Fruit fly (Drosophila melanogaster): ENCODE measurements around the gene CG43673.

CG43673 gene

DNA sequence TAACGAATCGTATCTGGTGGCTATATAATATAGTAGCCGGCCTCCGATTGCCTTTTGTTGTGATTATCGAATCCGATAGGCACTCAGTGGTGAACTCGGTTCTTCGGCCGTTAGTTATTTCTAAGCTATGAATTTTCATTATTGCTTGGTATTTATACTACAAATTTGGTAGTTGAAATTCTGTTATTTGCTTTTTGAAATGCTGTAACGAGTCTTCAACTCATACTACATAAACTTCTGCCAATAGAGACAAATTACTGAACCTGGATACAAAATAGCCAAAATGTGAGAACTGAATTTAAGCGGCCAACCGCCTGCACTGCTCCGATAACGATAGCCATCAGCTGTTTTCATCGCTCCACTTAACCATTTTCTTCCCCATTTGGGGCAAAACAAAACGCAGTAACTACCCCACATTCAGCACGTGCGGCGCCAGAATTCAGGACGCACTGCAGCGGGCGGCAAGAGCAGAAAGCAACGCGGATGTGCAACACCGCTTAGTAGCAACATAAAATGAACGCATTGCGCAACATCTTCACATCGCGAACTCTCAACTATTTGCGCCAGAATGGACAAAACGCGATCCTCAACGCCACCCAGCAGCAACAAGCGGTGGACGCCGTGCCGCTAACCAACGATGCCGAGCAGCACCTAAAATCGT is 39.9 kb upstream of the CG43673 start, which contains the start of the genes CG11679 and CG8206 (continued):
- peak; percentile 31 for TF ChIP-seq CG13296 (GFP tag; optimal IDR thresholded peaks at IDR 0.05)
- peak; percentile 43 for TF ChIP-seq Meics (GFP tag; optimal IDR thresholded peaks at IDR 0.05)
- TF ChIP-seq CG10543 (GFP tag; optimal IDR thresholded peaks at IDR 0.05): peak; percentile 34
- peak; percentile 5 for TF ChIP-seq CG4617 (GFP tag; optimal IDR thresholded peaks at IDR 0.05; ENCODE audit: borderline replicate concordance)
- TF ChIP-seq E2f2 (GFP tag; IDR thresholded peaks at IDR 0.05): 0 out of 2 replicates have a peak, but pooled peaks have one; percentile 17
- peak; percentile 55 for TF ChIP-seq phol (tag; optimal IDR thresholded peaks at IDR 0.05)
- no peak for TF ChIP-seq Adf1 (GFP tag; IDR thresholded peaks at IDR 0.05)
- peak; percentile 26; the same call in 1 of the 3 replicates for TF ChIP-seq Aef1 (GFP tag; IDR thresholded peaks at IDR 0.05)
- TF ChIP-seq exex (tag; optimal IDR thresholded peaks at IDR 0.05): peak; percentile 26
- no peak for TF ChIP-seq CG7745 (tag; optimal IDR thresholded peaks at IDR 0.05)
- no peak for TF ChIP-seq Bteb2 (GFP tag; optimal IDR thresholded peaks at IDR 0.05)
- TF ChIP-seq eyg (GFP tag; optimal IDR thresholded peaks at IDR 0.05): no peak
- no peak for TF ChIP-seq caup (GFP tag; optimal IDR thresholded peaks at IDR 0.05; ENCODE audit: severe bottlenecking)
- TF ChIP-seq seq (GFP tag; IDR thresholded peaks at IDR 0.05): no peak
- TF ChIP-seq CrebB (tag; optimal IDR thresholded peaks at IDR 0.05): no peak
- TF ChIP-seq bab2 (GFP tag; optimal IDR thresholded peaks at IDR 0.05): peak; percentile 21
- TF ChIP-seq CG13775 (GFP tag; optimal IDR thresholded peaks at IDR 0.05): peak; percentile 37
- TF ChIP-seq Oli (tag; optimal IDR thresholded peaks at IDR 0.05): no peak
- TF ChIP-seq ranshi (GFP tag; IDR thresholded peaks at IDR 0.05): peak; percentile 39; the same call in 1 of the 2 replicates
- peak; percentile 27 for TF ChIP-seq scrt (GFP tag; optimal IDR thresholded peaks at IDR 0.05)
- no peak for TF ChIP-seq Atf6 (GFP tag; IDR thresholded peaks at IDR 0.05)
- TF ChIP-seq Ets97D (GFP tag; optimal IDR thresholded peaks at IDR 0.05): peak; percentile 22
- peak; percentile 23 for TF ChIP-seq CG17829 (tag; optimal IDR thresholded peaks at IDR 0.05)
- peak; percentile 41 for TF ChIP-seq tx (GFP tag; optimal IDR thresholded peaks at IDR 0.05)
- 0 out of 3 replicates have a peak, but pooled peaks have one; percentile 19 for TF ChIP-seq CG7963 (GFP tag; IDR thresholded peaks at IDR 0.05; ENCODE audit: partially characterized antibody)
- no peak for TF ChIP-seq H2.0 (GFP tag; IDR thresholded peaks at IDR 0.05)
- peak; percentile 44 for TF ChIP-seq CG12391 (tag; optimal IDR thresholded peaks at IDR 0.05)
- TF ChIP-seq D19B (GFP tag; optimal IDR thresholded peaks at IDR 0.05): no peak
- peak; percentile 1 for TF ChIP-seq CG15696 (tag; optimal IDR thresholded peaks at IDR 0.05)
- peak; percentile 41; the same call in 1 of the 2 replicates for TF ChIP-seq Xrp1 (GFP tag; IDR thresholded peaks at IDR 0.05)
- peak; percentile 77 for TF ChIP-seq MBD-R2 (GFP tag; IDR thresholded peaks at IDR 0.05)
- TF ChIP-seq CG5953 (GFP tag; IDR thresholded peaks at IDR 0.05): no peak
- no peak for TF ChIP-seq CG1647 (GFP tag; optimal IDR thresholded peaks at IDR 0.05)
- no peak for TF ChIP-seq cad (GFP tag; optimal IDR thresholded peaks at IDR 0.05)
- peak; percentile 9 for TF ChIP-seq CG18619 (GFP tag; optimal IDR thresholded peaks at IDR 0.05)
- TF ChIP-seq CG10979 (tag; optimal IDR thresholded peaks at IDR 0.05): no peak

dm6 chrX:15740288-15740726 is 38.6 kb upstream of the CG43673 start:
- TF ChIP-seq btn (GFP tag; optimal IDR thresholded peaks at IDR 0.05) (no peak), Hmx (GFP tag; optimal IDR thresholded peaks at IDR 0.05) (no peak), Poxn (GFP tag; IDR thresholded peaks at IDR 0.05) (0 out of 2 replicates have a peak, but pooled peaks have one; percentile 30), CG9215 (GFP tag; IDR thresholded peaks at IDR 0.05) (peak; percentile 71), CG11085 (GFP tag; IDR thresholded peaks at IDR 0.05) (peak; percentile 74), vnd (GFP tag; IDR thresholded peaks at IDR 0.05; ENCODE audit: partially characterized antibody) (no peak), CG1602 (GFP tag; optimal IDR thresholded peaks at IDR 0.05) (peak; percentile 59), CG3995 (GFP tag; optimal IDR thresholded peaks at IDR 0.05) (peak; percentile 14), Fer3 (tag; optimal IDR thresholded peaks at IDR 0.05) (peak; percentile 87), CG31441 (GFP tag; IDR thresholded peaks at IDR 0.05) (peak; percentile 62; the same call in 1 of the 2 replicates), otp (GFP tag; IDR thresholded peaks at IDR 0.05) (peak; percentile 62; the same call in 1 of the 3 replicates), CG11247 (GFP tag; IDR thresholded peaks at IDR 0.05) (peak; percentile 64), corto (GFP tag; optimal IDR thresholded peaks at IDR 0.05) (peak; percentile 22), mam (GFP tag; optimal IDR thresholded peaks at IDR 0.05) (peak; percentile 69), TFAM (GFP tag; optimal IDR thresholded peaks at IDR 0.05) (no peak), onecut (GFP tag; IDR thresholded peaks at IDR 0.05) (peak; percentile 55; the same call in 1 of the 2 replicates)
